Fruit fly (Drosophila melanogaster) whole organism, wandering third instar larva: ENCODE measurements around the gene CG13901.

ENCODE experiments used
- CrebA ChIP-seq: fragments of 200-800 bp; sonication (Bioruptor generic); optimal IDR thresholded peaks from 2 replicates; lab custom pipeline; 2016; ENCODE audit warnings: missing biosample characterization, mild to moderate bottlenecking, missing genetic modification characterization, borderline replicate concordance
- Dfd ChIP-seq: fragments of >200 bp; optimal IDR thresholded peaks from 2 replicates; lab custom pipeline; 2017; ENCODE audit warnings: missing biosample characterization, missing genetic modification characterization
- Dif ChIP-seq: fragments of 200-275, 200-300 bp; sonication (Bioruptor generic); optimal IDR thresholded peaks from 2 replicates; lab custom pipeline; 2018; ENCODE audit warnings: missing biosample characterization, missing genetic modification characterization; ENCODE audit not compliant: partially characterized antibody
- Hnf4 ChIP-seq: fragments of 200-800 bp; sonication (Bioruptor generic); optimal IDR thresholded peaks from 2 replicates; lab custom pipeline; 2016; ENCODE audit warnings: missing biosample characterization, mild to moderate bottlenecking, missing genetic modification characterization
- Hr78 ChIP-seq: fragments of >200 bp; optimal IDR thresholded peaks from 2 replicates; lab custom pipeline; 2017; ENCODE audit warnings: missing biosample characterization, missing genetic modification characterization
- Myc ChIP-seq: fragments of >200 bp; optimal IDR thresholded peaks from 2 replicates; lab custom pipeline; 2017
- Vsx2 ChIP-seq: fragments of 200-300, 225-300 bp; sonication (Bioruptor generic); optimal IDR thresholded peaks from 2 replicates; lab custom pipeline; 2018; ENCODE audit warnings: missing biosample characterization, missing genetic modification characterization; ENCODE audit not compliant: partially characterized antibody
- br ChIP-seq: fragments of 200-800 bp; sonication (Bioruptor generic); optimal IDR thresholded peaks from 2 replicates; lab custom pipeline; 2016; ENCODE audit warnings: missing biosample characterization, missing genetic modification characterization
- h ChIP-seq: fragments of 200-800 bp; sonication (Bioruptor generic); optimal IDR thresholded peaks from 3 replicates; lab custom pipeline; 2016; ENCODE audit warnings: missing biosample characterization, mild to moderate bottlenecking, missing genetic modification characterization
- psq ChIP-seq: fragments of 200-800 bp; sonication (Bioruptor generic); optimal IDR thresholded peaks from 3 replicates; lab custom pipeline; 2017; ENCODE audit warnings: missing biosample characterization, mild to moderate bottlenecking, missing genetic modification characterization, moderate library complexity
- rgr ChIP-seq: fragments of 200-800 bp; sonication (Bioruptor generic); optimal IDR thresholded peaks from 3 replicates; lab custom pipeline; 2016; ENCODE audit warnings: missing biosample characterization, mild to moderate bottlenecking, missing genetic modification characterization

dm6 chr3L:882892-883255 is 45.3 kb upstream of the CG13901 start:
- TF ChIP-seq psq (GFP tag; lab: Kevin White, UChicago) (no peak), Dfd (GFP tag; lab: Kevin White, UChicago) (no peak), Hr78 (no peak), rgr (GFP tag; lab: Kevin White, UChicago) (no peak), br (GFP tag; lab: Kevin White, UChicago) (no peak), Dif (GFP tag; lab: Kevin White, UChicago) (no peak), CrebA (GFP tag; lab: Kevin White, UChicago) (no peak), Hnf4 (GFP tag; lab: Kevin White, UChicago) (no peak), h (GFP tag; lab: Kevin White, UChicago) (no peak), Vsx2 (no peak), Myc (lab: Kevin White, UChicago) (no peak)
